Worm (Caenorhabditis elegans): ENCODE results near the gene srh-246.

DNA sequence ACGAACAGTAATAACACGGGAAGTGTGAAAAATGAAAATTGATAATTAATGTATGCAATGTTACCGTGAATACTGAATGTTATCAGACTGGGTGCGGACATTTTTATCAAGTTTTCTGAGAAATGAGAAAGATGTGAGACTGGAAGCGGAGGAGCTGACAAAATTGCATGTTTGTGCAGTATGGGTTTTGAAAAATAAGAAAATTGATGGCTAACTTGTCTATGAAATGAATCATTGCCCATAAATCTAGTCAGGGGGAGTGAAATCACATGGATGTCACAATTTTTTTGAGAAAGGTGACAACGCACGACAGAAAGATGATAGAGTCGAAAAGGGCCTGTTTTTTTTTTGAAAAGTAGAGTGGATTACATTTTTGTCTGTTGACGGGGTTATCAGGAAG, 13.8 kb upstream of the srh-246 start, which contains the start of gene sru-24:
- no peak for TF ChIP-seq nhr-28 (tag; optimal IDR thresholded peaks at IDR 0.05)
- TF ChIP-seq mdl-1 (tag; optimal IDR thresholded peaks at IDR 0.05): no peak
- TF ChIP-seq unc-62 (GFP tag; optimal IDR thresholded peaks at IDR 0.05): no peak
- no peak for TF ChIP-seq daf-12 (tag; optimal IDR thresholded peaks at IDR 0.05)

All from whole organism, L3 larva.